Fruit fly (Drosophila melanogaster) whole organism: Measurements from ENCODE around the gene CG33253.

Experiments used
- CG8478 ChIP-seq: fragments of >200 bp; optimal IDR thresholded peaks from 2 replicates; lab custom pipeline; 2018; ENCODE audit warnings: inconsistent platforms
- Dll ChIP-seq: fragments of >200 bp; optimal IDR thresholded peaks from 2 replicates; lab custom pipeline; 2017
- EcR ChIP-seq, 2 experiments: fragments of >200 bp; optimal IDR thresholded peaks; 2 replicates each; lab custom pipeline; 2017; ENCODE audit warnings: missing biosample characterization in 2 of 2, missing genetic modification characterization in 2 of 2, missing genetic modification reagents in 2 of 2
- pan ChIP-seq: fragments of >200 bp; optimal IDR thresholded peaks from 2 replicates; lab custom pipeline; 2017
- psq ChIP-seq: fragments of >200 bp; optimal IDR thresholded peaks from 2 replicates; lab custom pipeline; 2017
- usp ChIP-seq: fragments of >200 bp; optimal IDR thresholded peaks from 2 replicates; lab custom pipeline; 2017; ENCODE audit warnings: missing biosample characterization, missing genetic modification characterization, mixed read lengths

The CG33253 gene

DNA sequence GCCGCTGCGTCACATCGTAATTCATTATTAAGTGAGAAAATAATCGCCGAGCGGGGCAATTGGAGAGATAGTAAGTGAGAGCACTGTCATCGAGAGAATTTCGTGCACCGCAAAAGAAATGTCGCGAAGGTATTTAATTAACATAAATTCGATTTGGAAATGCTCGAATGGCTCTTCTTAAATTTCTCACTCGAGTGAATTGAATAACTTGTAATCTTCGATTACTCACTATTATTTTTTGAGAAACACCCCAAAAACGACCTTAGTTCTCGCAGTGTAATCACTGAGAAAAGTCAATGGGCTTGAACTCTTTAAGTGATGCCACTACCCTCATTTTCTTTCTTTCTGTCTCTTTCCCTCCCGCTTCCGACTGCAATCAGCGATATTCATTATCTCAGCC lies 28.2 kb upstream of the CG33253 start:
- TF ChIP-seq Dll (lab: Kevin White, UChicago) = no peak
- peak in 1 of 2 experiments; percentile 62 for TF ChIP-seq EcR (GFP tag; optimal IDR thresholded peaks at IDR 0.05; lab: Kevin White, UChicago)
- no peak for TF ChIP-seq pan (lab: Kevin White, UChicago)

DNA sequence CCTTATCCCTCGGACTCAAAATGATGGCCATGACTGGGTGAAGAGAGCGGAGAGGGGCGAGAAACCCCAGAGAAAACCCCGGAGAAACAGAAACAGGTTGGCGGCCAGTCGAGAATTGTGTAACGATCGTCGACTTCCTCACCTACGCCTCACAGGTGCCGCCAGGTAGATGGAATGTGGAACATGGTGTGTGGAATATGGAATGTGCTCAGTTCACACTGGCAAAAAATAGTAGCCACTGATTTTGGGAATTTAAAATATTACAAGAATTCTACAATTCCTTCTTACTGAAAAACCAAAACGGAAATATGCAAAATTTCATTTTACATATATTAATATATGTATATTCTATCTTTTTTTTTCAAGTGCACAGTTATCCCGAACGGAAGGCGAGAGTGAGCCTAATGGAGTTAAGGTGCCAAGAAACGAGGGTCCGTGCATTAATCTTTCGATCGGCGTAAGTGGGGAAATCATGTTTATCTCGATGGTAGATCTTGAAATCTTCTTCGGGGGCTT lies 27.2 kb upstream of the CG33253 start:
- TF ChIP-seq CG8478 (lab: Kevin White, UChicago) (no peak), usp (GFP tag; lab: Kevin White, UChicago) (no peak), pan (lab: Kevin White, UChicago) (no peak), Dll (lab: Kevin White, UChicago) (no peak), psq (no peak), EcR (GFP tag; optimal IDR thresholded peaks at IDR 0.05; lab: Kevin White, UChicago) (no peak)

DNA sequence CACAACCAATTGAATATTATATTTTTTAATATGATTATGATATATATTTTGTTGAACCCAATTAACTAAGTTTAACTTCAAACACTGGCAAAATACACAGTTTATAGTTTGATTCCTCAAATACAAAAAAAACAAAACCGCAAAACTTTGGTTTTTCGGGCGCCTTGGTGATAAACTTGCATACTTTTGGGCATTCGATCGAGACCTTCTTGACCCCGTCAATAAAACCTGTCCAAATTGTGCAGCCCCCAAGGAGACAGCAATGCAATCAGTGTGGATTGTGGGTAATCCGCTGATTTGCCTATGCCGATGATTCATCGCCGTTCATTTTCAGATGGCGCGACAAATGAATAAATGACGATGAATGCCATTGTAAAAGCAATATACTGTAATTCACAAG lies 25.8 kb upstream of the CG33253 start:
- TF ChIP-seq Dll (lab: Kevin White, UChicago) = no peak
- TF ChIP-seq pan (lab: Kevin White, UChicago) = no peak
- no peak for TF ChIP-seq psq
- no peak for TF ChIP-seq CG8478 (lab: Kevin White, UChicago)
- no peak for TF ChIP-seq EcR (GFP tag; optimal IDR thresholded peaks at IDR 0.05; lab: Kevin White, UChicago)
- no peak for TF ChIP-seq usp (GFP tag; lab: Kevin White, UChicago)

DNA sequence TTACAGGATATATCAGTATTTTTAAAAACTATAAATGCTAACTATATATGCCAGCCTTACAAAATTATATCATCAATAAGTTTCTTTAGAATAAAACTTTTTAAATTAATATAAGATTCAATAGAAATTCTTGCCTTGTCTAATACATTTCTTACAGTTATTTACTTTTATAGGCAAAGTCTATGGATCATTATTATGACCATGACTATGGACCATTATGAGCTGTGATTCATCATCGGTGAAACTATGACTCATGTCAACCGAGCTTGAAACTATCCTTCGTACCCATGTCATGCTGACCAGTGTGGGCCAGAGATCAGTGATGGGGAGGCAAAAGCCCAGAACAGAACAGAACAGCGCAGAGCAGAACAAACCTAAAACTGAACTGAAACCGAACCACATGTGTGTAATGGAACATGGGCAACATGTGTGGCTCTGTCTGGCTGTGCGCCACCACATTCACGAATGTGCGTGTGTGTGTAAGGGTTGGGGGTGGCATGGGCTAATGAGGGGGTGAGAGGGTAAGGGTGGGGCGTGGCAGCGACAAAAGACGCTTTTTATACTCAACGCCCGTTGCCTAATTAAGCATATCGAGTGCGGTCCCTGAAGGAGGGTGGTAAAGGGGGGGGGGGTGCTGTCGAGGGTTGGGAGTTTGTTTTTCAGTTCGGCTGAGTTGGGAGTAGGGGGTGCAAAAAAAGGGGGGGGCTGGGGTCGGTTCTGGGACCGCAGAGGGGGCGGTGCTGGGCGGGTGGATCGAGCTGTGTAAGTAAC lies 24.5 kb upstream of the CG33253 start:
- TF ChIP-seq usp (GFP tag; lab: Kevin White, UChicago) = no peak

DNA sequence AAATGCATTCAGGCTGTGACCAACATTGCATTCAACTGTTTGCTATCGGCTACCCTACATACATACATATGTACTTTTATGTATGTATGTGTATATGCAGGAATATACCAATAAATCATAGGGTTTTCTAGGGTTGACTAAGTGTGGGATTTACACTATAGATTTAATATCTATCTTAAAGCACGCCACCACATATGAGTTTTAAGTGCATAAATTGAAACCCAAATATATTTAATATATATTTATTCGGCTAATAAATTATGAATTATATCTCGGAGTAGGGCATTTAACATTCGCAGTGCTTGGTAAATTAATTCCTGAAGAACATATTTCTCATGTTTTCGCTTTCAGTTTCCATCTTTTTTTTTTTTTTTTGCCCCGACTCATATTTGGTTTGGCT lies 23.3 kb upstream of the CG33253 start:
- no peak for TF ChIP-seq psq
- TF ChIP-seq Dll (lab: Kevin White, UChicago) = no peak
- TF ChIP-seq pan (lab: Kevin White, UChicago) = no peak
- TF ChIP-seq EcR (GFP tag; optimal IDR thresholded peaks at IDR 0.05; lab: Kevin White, UChicago) = no peak
- no peak for TF ChIP-seq CG8478 (lab: Kevin White, UChicago)
- no peak for TF ChIP-seq usp (GFP tag; lab: Kevin White, UChicago)

DNA sequence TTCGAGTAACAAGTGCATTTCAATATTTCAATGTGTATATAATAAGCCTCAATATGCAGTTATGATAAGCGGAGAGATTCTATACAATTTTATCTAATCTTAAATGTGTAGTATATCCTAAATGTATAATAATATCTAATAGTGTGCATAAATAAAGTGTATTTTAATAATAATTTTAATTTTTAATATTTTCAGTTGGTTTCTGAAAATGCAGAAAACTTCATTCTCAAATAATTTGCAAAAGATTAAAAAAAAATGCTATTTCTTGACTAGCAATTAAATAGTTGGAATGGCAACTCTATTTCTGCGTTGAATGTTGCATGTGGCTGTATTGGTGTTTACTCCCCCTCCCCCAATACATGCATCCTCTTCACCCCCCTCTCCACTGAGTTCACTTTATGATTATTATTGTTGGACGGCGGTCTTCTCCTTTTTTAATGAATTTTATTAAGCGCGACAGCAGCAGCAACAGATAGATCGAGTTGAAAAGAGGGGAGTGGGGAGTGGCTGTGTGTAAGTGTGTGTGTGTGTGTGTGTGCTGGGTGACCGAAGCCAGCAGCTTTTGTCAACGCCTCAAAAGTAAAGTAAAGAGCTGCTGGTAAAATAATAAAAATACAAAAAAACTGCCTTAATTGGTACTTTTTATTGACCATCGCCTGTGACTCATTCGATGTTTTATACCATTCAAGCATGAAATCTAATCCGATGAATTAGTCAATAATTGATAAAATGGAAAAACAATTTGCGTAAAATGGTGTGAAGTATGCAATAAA lies 22.4 kb upstream of the CG33253 start:
- TF ChIP-seq psq (no peak), pan (lab: Kevin White, UChicago) (no peak), CG8478 (lab: Kevin White, UChicago) (no peak), EcR (GFP tag; optimal IDR thresholded peaks at IDR 0.05; lab: Kevin White, UChicago) (no peak), Dll (lab: Kevin White, UChicago) (no peak), usp (GFP tag; lab: Kevin White, UChicago) (no peak)

DNA sequence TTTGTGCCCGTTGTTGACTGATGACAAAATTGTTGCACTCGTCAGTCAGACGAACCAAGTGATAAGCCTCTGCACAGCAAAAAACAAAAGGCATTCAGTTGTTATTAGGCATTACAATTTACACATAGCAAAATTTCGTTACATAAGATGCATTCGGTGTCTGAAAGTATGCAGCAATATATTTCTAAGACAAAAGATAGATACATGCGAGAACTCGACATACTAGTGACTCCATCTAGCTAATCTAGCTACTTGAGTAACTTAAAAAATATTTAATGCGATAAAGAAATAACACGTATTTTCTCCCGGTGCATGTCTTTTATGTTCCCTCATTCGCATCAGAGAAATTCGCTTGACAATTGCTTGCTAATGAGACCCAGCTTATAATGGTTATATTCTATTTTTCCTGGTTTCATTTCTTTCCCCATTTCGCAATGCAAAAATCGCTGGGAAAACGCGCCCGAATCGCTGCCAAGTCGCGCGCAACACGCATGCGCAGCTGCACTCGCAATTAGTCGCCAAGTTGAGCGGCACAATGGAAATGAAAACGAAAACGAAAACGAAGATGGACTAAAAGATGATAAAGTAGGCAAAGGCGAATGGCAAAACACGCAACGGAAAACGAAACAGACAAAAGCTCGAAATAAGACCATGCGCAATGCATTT lies 20.8 kb upstream of the CG33253 start:
- TF ChIP-seq CG8478 (lab: Kevin White, UChicago) = no peak
- no peak for TF ChIP-seq usp (GFP tag; lab: Kevin White, UChicago)
- no peak for TF ChIP-seq Dll (lab: Kevin White, UChicago)
- TF ChIP-seq pan (lab: Kevin White, UChicago) = no peak
- no peak for TF ChIP-seq EcR (GFP tag; optimal IDR thresholded peaks at IDR 0.05; lab: Kevin White, UChicago)
- TF ChIP-seq psq = no peak

DNA sequence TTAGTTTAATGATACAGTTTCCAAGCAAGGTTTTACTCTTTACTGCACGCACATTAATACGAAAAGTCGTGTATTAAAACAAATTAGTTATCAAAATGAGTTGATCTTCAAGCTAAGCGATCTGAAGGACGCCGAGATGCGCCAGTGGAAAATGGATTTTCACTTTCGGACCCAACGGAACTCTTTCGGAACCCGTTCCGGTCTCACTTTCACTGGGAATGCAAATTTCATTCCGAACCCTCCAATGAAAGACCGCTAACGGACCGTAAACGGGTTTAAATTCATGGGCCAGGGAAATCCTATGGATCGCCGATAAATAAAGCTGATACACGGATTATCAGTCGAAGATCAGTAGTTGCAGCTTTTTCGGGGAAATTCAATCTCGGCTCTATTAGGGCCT lies 19.8 kb upstream of the CG33253 start:
- TF ChIP-seq psq (no peak), Dll (lab: Kevin White, UChicago) (no peak), EcR (GFP tag; optimal IDR thresholded peaks at IDR 0.05; lab: Kevin White, UChicago) (no peak)

DNA sequence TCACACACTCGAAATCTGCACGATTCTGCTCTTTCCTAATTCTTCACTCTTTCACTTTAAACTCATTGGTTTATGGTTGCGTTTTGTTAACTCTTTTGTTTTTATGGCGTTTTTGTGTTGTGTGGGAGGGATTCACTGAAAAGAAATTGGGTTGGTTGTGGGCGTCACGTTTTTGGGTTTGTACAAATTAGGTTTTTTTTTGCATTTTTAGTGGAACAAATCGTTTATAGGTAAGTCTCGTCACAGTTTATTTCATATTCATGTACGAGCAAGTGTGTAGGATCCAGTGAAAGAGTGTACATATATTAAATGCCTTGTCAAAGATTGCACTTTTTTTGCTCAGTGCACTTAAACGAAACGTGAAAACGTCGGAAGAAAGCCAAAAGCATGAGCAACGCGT lies 18.5 kb upstream of the CG33253 start:
- TF ChIP-seq CG8478 (lab: Kevin White, UChicago) = no peak
- TF ChIP-seq pan (lab: Kevin White, UChicago) = no peak
- TF ChIP-seq psq = no peak
- no peak for TF ChIP-seq Dll (lab: Kevin White, UChicago)
- no peak for TF ChIP-seq usp (GFP tag; lab: Kevin White, UChicago)
- TF ChIP-seq EcR (GFP tag; optimal IDR thresholded peaks at IDR 0.05; lab: Kevin White, UChicago) = no peak

DNA sequence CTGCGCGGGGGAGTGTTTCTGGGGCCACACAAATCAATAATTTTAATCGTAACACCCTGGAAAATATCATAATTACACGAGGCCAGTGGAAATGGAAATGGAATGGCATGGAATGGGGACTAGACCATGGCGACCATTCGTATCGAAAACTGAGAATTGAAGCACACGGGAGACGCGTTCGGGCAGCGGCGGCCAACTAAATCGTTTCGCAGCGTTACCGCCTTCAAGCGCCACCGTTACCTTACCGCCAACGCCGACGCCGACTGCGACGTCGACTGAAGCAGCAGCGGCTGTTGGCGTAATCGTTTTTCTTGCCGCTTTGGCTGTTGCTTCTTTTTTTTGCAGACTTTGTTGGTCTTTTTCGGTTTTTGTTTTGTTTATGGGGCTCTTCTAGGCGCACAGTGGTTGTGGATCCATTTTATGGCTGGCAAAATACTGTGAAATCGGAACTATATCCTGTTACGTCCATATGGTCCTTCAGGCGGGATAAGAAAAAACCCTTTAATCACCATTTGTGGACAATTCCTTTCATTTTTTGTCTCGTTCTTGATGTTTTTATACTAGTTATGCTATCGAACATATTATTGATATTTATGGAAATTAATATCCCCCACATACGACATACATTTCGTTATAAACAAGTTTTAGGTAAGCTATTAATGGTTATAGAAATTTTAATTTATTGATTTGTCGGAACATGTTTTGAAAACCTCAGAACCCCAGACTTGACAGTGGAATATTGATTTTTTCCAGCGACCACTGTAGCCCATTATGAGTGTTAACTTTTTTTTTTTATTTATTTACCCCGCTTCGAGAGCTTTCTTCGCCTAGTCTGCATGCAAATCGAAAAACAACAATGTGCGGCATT lies 17.8 kb upstream of the CG33253 start:
- no peak for TF ChIP-seq usp (GFP tag; lab: Kevin White, UChicago)
